Worm (Caenorhabditis elegans) whole organism, midembryonic: Measurements from ENCODE around the gene arrd-23.

Source experiments
- T22C8.4 ChIP-seq: fragments of 200-800 bp; sonication (Bioruptor generic); IDR thresholded peaks from 2 replicates; pipeline ENCODE4 v1.3.6; 2022; ENCODE audit warnings: missing genetic modification characterization, missing compliant biosample characterization
- cog-1 ChIP-seq: sonication (generic microtip); optimal IDR thresholded peaks from 2 replicates; lab custom pipeline; 2016; ENCODE audit warnings: missing genetic modification characterization, missing compliant biosample characterization
- flt-1 ChIP-seq: fragments of 200-800 bp; sonication (Bioruptor generic); IDR thresholded peaks from 2 replicates; pipeline ENCODE4 v1.3.6; 2022; ENCODE audit warnings: missing genetic modification characterization, missing compliant biosample characterization
- klf-2 ChIP-seq: fragments of 200-800 bp; sonication (Bioruptor generic); conservative IDR thresholded peaks from 2 replicates; pipeline ENCODE4 v1.3.6; 2022; ENCODE audit warnings: missing genetic modification reagents, missing genetic modification characterization, missing compliant biosample characterization
- med-1 ChIP-seq: sonication (generic microtip); optimal IDR thresholded peaks from 2 replicates; lab custom pipeline; 2017; ENCODE audit warnings: missing genetic modification characterization, mild to moderate bottlenecking, missing compliant biosample characterization, antibody characterized with exemption, missing genetic modification reagents; ENCODE audit not compliant: insufficient read depth
- ref-1 ChIP-seq: fragments of 200-800 bp; sonication (Bioruptor generic); conservative IDR thresholded peaks from 2 replicates; pipeline ENCODE4 v1.3.6; 2022; ENCODE audit warnings: missing genetic modification reagents, missing genetic modification characterization, missing compliant biosample characterization
- tab-1 ChIP-seq: fragments of 200-800 bp; sonication (Bioruptor generic); IDR thresholded peaks from 2 replicates; pipeline ENCODE4 v1.3.6; 2022; ENCODE audit warnings: missing genetic modification characterization, missing compliant biosample characterization
- ztf-23 ChIP-seq: fragments of 200-800 bp; sonication (Bioruptor generic); IDR thresholded peaks from 2 replicates; pipeline ENCODE4 v1.3.6; 2022; ENCODE audit warnings: missing genetic modification reagents, missing genetic modification characterization, missing compliant biosample characterization
- ztf-29 ChIP-seq: fragments of 200-800 bp; sonication (Bioruptor generic); IDR thresholded peaks from 2 replicates; pipeline ENCODE4 v1.3.6; 2022; ENCODE audit warnings: missing genetic modification reagents, missing genetic modification characterization, missing compliant biosample characterization

DNA sequence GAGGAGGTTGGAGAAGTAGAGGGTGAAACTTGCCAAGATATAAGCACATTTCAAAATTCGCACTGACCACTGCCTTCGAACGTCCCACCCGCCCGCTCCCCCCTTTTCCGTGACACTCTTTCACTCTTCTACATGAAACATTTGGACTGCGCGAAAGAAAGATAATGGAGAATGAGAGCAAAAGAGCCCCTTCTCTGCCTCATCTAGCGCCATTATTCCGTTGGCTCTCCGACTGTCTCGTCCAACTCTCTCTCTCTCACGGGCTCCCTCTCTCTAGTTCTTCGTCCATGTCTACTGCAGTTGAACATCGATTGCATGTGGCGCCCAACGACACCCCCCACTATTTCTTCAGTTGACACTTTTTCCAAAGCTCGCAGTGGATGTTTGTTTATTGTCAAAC is 47.2 kb downstream of the arrd-23 start:
- no peak for TF ChIP-seq ref-1
- TF ChIP-seq med-1 (GFP tag; lab: Kevin White, UChicago), result no peak
- TF ChIP-seq tab-1, result no peak
- TF ChIP-seq flt-1, result no peak
- TF ChIP-seq T22C8.4, result no peak
- no peak for TF ChIP-seq cog-1 (tag; lab: Kevin White, UChicago)
- TF ChIP-seq ztf-23, result no peak
- TF ChIP-seq klf-2 (GFP tag; lab: Robert Waterston, UW), result no peak
- no peak for TF ChIP-seq ztf-29 (GFP tag; lab: Robert Waterston, UW)
